Fruit fly (Drosophila melanogaster): ENCODE data around the gene CG15544.

Gene CG15544

DNA sequence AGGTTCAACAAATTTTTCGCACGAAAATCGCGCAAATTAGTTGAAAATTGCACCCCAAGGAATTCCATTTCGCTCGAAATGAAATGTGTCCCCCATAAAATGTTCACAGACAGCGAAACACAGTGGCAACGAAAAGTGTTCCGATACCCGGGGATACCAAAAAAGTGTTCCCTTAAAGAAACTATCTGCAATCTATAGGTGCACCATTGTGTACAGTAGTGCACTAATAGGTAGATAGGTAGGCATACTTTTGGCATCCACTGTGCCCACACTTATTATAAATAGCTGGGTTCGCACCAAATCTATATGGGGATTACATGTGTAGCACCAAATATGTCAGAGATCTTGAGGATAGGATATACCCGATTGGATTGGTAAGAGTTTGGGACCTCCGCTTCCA lies 30.9 kb upstream of the CG15544 start (continued):
- TF ChIP-seq row (GFP tag; IDR thresholded peaks at IDR 0.05) (peak; percentile 81), onecut (GFP tag; IDR thresholded peaks at IDR 0.05) (peak; percentile 67), stc (GFP tag; IDR thresholded peaks at IDR 0.05) (peak; percentile 51), GATAe (GFP tag; conservative IDR thresholded peaks at IDR 0.05) (no peak), CG13894 (tag; optimal IDR thresholded peaks at IDR 0.05) (no peak), CG7786 (GFP tag; optimal IDR thresholded peaks at IDR 0.05) (peak; percentile 66), scrt (GFP tag; optimal IDR thresholded peaks at IDR 0.05) (no peak), Hr3 (GFP tag; optimal IDR thresholded peaks at IDR 0.05) (peak; percentile 40), CG17361 (GFP tag; IDR thresholded peaks at IDR 0.05) (no peak; the same call in 1 of the 3 replicates), Bteb2 (GFP tag; optimal IDR thresholded peaks at IDR 0.05) (peak; percentile 31), CG12104 (GFP tag; optimal IDR thresholded peaks at IDR 0.05) (no peak), Hr39 (optimal IDR thresholded peaks at IDR 0.05) (no peak), Bgb (GFP tag; IDR thresholded peaks at IDR 0.05; ENCODE audit: partially characterized antibody) (no peak), CG10147 (GFP tag; optimal IDR thresholded peaks at IDR 0.05) (peak; percentile 10), Poxn (GFP tag; IDR thresholded peaks at IDR 0.05) (peak; percentile 50), CG7987 (GFP tag; optimal IDR thresholded peaks at IDR 0.05) (no peak), h (optimal IDR thresholded peaks at IDR 0.05) (no peak), E2f1 (GFP tag; IDR thresholded peaks at IDR 0.05) (peak; percentile 79), Meics (GFP tag; optimal IDR thresholded peaks at IDR 0.05) (peak; percentile 25), CG9727 (GFP tag; optimal IDR thresholded peaks at IDR 0.05) (no peak), bowl (GFP tag; IDR thresholded peaks at IDR 0.05) (0 out of 2 replicates have a peak, but pooled peaks have one; percentile 23), crol (GFP tag; IDR thresholded peaks at IDR 0.05) (peak; percentile 30; the same call in 1 of the 2 replicates), CG8944 (GFP tag; optimal IDR thresholded peaks at IDR 0.05) (no peak), her (GFP tag; optimal IDR thresholded peaks at IDR 0.05) (peak; percentile 62), CG3838 (GFP tag; optimal IDR thresholded peaks at IDR 0.05) (no peak), CG18011 (GFP tag; optimal IDR thresholded peaks at IDR 0.05) (no peak), sc (optimal IDR thresholded peaks at IDR 0.05) (no peak), sc (GFP tag; optimal IDR thresholded peaks at IDR 0.05) (no peak), p53 (GFP tag; optimal IDR thresholded peaks at IDR 0.05) (no peak), Xbp1 (GFP tag; optimal IDR thresholded peaks at IDR 0.05) (peak; percentile 58), NFAT (GFP tag; IDR thresholded peaks at IDR 0.05) (peak; percentile 88), Dbx (GFP tag; IDR thresholded peaks at IDR 0.05) (peak; percentile 61), CG33213 (GFP tag; optimal IDR thresholded peaks at IDR 0.05) (peak; percentile 11), fd64A (GFP tag; optimal IDR thresholded peaks at IDR 0.05) (no peak), Hey (tag; optimal IDR thresholded peaks at IDR 0.05) (no peak), cas (GFP tag; IDR thresholded peaks at IDR 0.05) (0 out of 2 replicates have a peak, but pooled peaks have one; percentile 34), slou (GFP tag; optimal IDR thresholded peaks at IDR 0.05) (peak; percentile 5), sens (GFP tag) (peak; percentile 87), CG10979 (tag; optimal IDR thresholded peaks at IDR 0.05) (peak; percentile 49), CG11398 (GFP tag; optimal IDR thresholded peaks at IDR 0.05) (peak; percentile 24), Adf1 (GFP tag; IDR thresholded peaks at IDR 0.05) (no peak; the same call in 1 of the 2 replicates), CG10321 (GFP tag; IDR thresholded peaks at IDR 0.05) (peak; percentile 53; the same call in 1 of the 2 replicates), vfl (GFP tag; optimal IDR thresholded peaks at IDR 0.05) (no peak), Dp (GFP tag; optimal IDR thresholded peaks at IDR 0.05) (no peak), CG2120 (GFP tag; optimal IDR thresholded peaks at IDR 0.05) (peak; percentile 70), CG10209 (GFP tag; optimal IDR thresholded peaks at IDR 0.05) (peak; percentile 1), cg (GFP tag; optimal IDR thresholded peaks at IDR 0.05) (no peak), CG11504 (tag; optimal IDR thresholded peaks at IDR 0.05) (peak; percentile 45), btn (GFP tag; optimal IDR thresholded peaks at IDR 0.05) (no peak), sqz (GFP tag; optimal IDR thresholded peaks at IDR 0.05) (no peak), ap (GFP tag; IDR thresholded peaks at IDR 0.05) (peak; percentile 56), CG2678 (tag; optimal IDR thresholded peaks at IDR 0.05) (peak; percentile 59)

Data from whole organism, embryonic.